Worm (Caenorhabditis elegans): Measurements from ENCODE around the gene mrps-17.

ce11 chrIII:6430834-6431233 lies 764 bp downstream of the mrps-17 start, which contains the start of gene popl-1:
- TF ChIP-seq elt-3 (tag; optimal IDR thresholded peaks at IDR 0.05) (no peak), ceh-16 (tag; optimal IDR thresholded peaks at IDR 0.05) (no peak), ceh-82 (tag; optimal IDR thresholded peaks at IDR 0.05) (no peak), mdl-1 (tag; optimal IDR thresholded peaks at IDR 0.05) (no peak)
